Fruit fly (Drosophila melanogaster): ENCODE data around the gene FucT6.

The FucT6 gene

dm6 chrX:11659080-11659479, 50.7 kb downstream of the FucT6 start (continued):
- TF ChIP-seq CG7357 (GFP tag; IDR thresholded peaks at IDR 0.05) (peak; percentile 45; the same call in 1 of the 3 replicates), CG8388 (GFP tag; optimal IDR thresholded peaks at IDR 0.05) (peak; percentile 57), lov (optimal IDR thresholded peaks at IDR 0.05) (no peak), lov (GFP tag; IDR thresholded peaks at IDR 0.05) (no peak), Chrac-16 (GFP tag; optimal IDR thresholded peaks at IDR 0.05) (peak; percentile 22), Myb (GFP tag; optimal IDR thresholded peaks at IDR 0.05) (no peak), Scr (GFP tag; IDR thresholded peaks at IDR 0.05; ENCODE audit: partially characterized antibody) (no peak), NK7.1 (GFP tag; optimal IDR thresholded peaks at IDR 0.05) (no peak), CG2712 (tag; optimal IDR thresholded peaks at IDR 0.05) (peak; percentile 60), Doc2 (GFP tag; IDR thresholded peaks at IDR 0.05) (no peak), CG8765 (GFP tag; IDR thresholded peaks at IDR 0.05) (no peak), Lim3 (GFP tag; IDR thresholded peaks at IDR 0.05) (no peak), en (GFP tag; optimal IDR thresholded peaks at IDR 0.05) (no peak), sob (GFP tag; IDR thresholded peaks at IDR 0.05) (peak; percentile 52; the same call in 1 of the 2 replicates), psq (GFP tag; optimal IDR thresholded peaks at IDR 0.05) (no peak), Sry-β (GFP tag; optimal IDR thresholded peaks at IDR 0.05) (no peak), PHDP (tag; optimal IDR thresholded peaks at IDR 0.05) (peak; percentile 47), Dad (GFP tag; optimal IDR thresholded peaks at IDR 0.05) (no peak), Deaf1 (tag; optimal IDR thresholded peaks at IDR 0.05) (peak; percentile 34), CG17612 (GFP tag; IDR thresholded peaks at IDR 0.05) (no peak), hkb (optimal IDR thresholded peaks at IDR 0.05) (no peak), hkb (GFP tag; IDR thresholded peaks at IDR 0.05) (no peak), CG3163 (GFP tag; optimal IDR thresholded peaks at IDR 0.05) (no peak), oc (tag; optimal IDR thresholded peaks at IDR 0.05) (peak; percentile 35), shn (GFP tag; optimal IDR thresholded peaks at IDR 0.05) (no peak), Ada2b (GFP tag; IDR thresholded peaks at IDR 0.05) (0 out of 2 replicates have a peak, but pooled peaks have one; percentile 26), CG34422 (GFP tag; IDR thresholded peaks at IDR 0.05) (no peak), CG4424 (GFP tag; optimal IDR thresholded peaks at IDR 0.05) (peak; percentile 41), br (optimal IDR thresholded peaks at IDR 0.05) (no peak), Jarid2 (GFP tag; optimal IDR thresholded peaks at IDR 0.05) (peak; percentile 2), CG17385 (GFP tag; optimal IDR thresholded peaks at IDR 0.05) (peak; percentile 39), CG18599 (GFP tag; optimal IDR thresholded peaks at IDR 0.05) (peak; percentile 28), CG6654 (GFP tag; optimal IDR thresholded peaks at IDR 0.05) (no peak), CHES-1-like (GFP tag; optimal IDR thresholded peaks at IDR 0.05) (no peak), Neu2 (GFP tag; optimal IDR thresholded peaks at IDR 0.05; ENCODE audit: borderline replicate concordance) (no peak), bowl (GFP tag; IDR thresholded peaks at IDR 0.05) (no peak), Mrtf (GFP tag; IDR thresholded peaks at IDR 0.05) (no peak), CG33213 (GFP tag; optimal IDR thresholded peaks at IDR 0.05) (no peak), gfzf (GFP tag; optimal IDR thresholded peaks at IDR 0.05) (no peak), CG10366 (GFP tag; IDR thresholded peaks at IDR 0.05) (0 out of 2 replicates have a peak, but pooled peaks have one; percentile 28), Bgb (GFP tag; IDR thresholded peaks at IDR 0.05; ENCODE audit: partially characterized antibody) (no peak), cas (GFP tag; IDR thresholded peaks at IDR 0.05) (no peak), CG13424 (tag; optimal IDR thresholded peaks at IDR 0.05) (peak; percentile 72), fd102C (GFP tag; optimal IDR thresholded peaks at IDR 0.05) (no peak), CG9609 (GFP tag; optimal IDR thresholded peaks at IDR 0.05) (no peak), CG11456 (GFP tag; IDR thresholded peaks at IDR 0.05) (no peak), ci (GFP tag; IDR thresholded peaks at IDR 0.05) (no peak), lab (GFP tag; optimal IDR thresholded peaks at IDR 0.05) (no peak), HmgZ (tag; optimal IDR thresholded peaks at IDR 0.05) (no peak), CG15514 (GFP tag; optimal IDR thresholded peaks at IDR 0.05) (no peak), Abd-B (GFP tag; optimal IDR thresholded peaks at IDR 0.05) (peak; percentile 24), CG12219 (GFP tag; optimal IDR thresholded peaks at IDR 0.05) (peak; percentile 5)

Measured in whole organism, embryonic.